Worm (Caenorhabditis elegans) whole organism, late embryonic: ENCODE results near the gene srlf-9.

Source experiments
- C38D4.7 ChIP-seq: fragments of 200-800 bp; sonication (Bioruptor generic); optimal IDR thresholded peaks from 2 replicates; lab custom pipeline; 2018; ENCODE audit warnings: mild to moderate bottlenecking, missing genetic modification characterization, moderate library complexity, missing compliant biosample characterization
- F13H6.1 ChIP-seq: sonication (generic microtip); optimal IDR thresholded peaks from 2 replicates; lab custom pipeline; 2016; ENCODE audit warnings: missing genetic modification characterization, missing compliant biosample characterization
- K02D7.2 ChIP-seq: sonication (generic microtip); optimal IDR thresholded peaks from 2 replicates; lab custom pipeline; 2017; ENCODE audit warnings: mild to moderate bottlenecking, missing genetic modification characterization, missing compliant biosample characterization
- K09A11.1 ChIP-seq: sonication (generic microtip); optimal IDR thresholded peaks from 2 replicates; lab custom pipeline; 2017; ENCODE audit warnings: antibody characterized with exemption, mild to moderate bottlenecking, missing genetic modification characterization, missing compliant biosample characterization; ENCODE audit not compliant: insufficient read depth
- ama-1 ChIP-seq: fragments of 150-350 bp; optimal IDR thresholded peaks from 2 replicates; lab custom pipeline; 2014
- ceh-6 ChIP-seq: fragments of 200-800 bp; sonication (Bioruptor generic); optimal IDR thresholded peaks from 2 replicates; lab custom pipeline; 2018; ENCODE audit warnings: mild to moderate bottlenecking, missing genetic modification characterization, missing compliant biosample characterization
- ceh-9 ChIP-seq: sonication (generic microtip); optimal IDR thresholded peaks from 2 replicates; lab custom pipeline; 2016; ENCODE audit warnings: mild to moderate bottlenecking, missing genetic modification characterization, inconsistent platforms, missing compliant biosample characterization
- dmd-4 ChIP-seq: sonication (generic microtip); optimal IDR thresholded peaks from 2 replicates; lab custom pipeline; 2016; ENCODE audit warnings: borderline replicate concordance, missing genetic modification characterization, missing compliant biosample characterization
- elt-4 ChIP-seq: sonication (generic microtip); optimal IDR thresholded peaks from 2 replicates; lab custom pipeline; 2016; ENCODE audit warnings: missing genetic modification characterization, missing compliant biosample characterization
- fkh-10 ChIP-seq: fragments of 150-350 bp; optimal IDR thresholded peaks from 2 replicates; lab custom pipeline; 2014; ENCODE audit warnings: missing biosample characterization, missing genetic modification reagents, missing genetic modification characterization
- lin-11 ChIP-seq: fragments of 200-800 bp; sonication (Bioruptor generic); optimal IDR thresholded peaks from 2 replicates; lab custom pipeline; 2018; ENCODE audit warnings: mild to moderate bottlenecking, missing genetic modification characterization, missing compliant biosample characterization
- madf-2 ChIP-seq: sonication (generic microtip); optimal IDR thresholded peaks from 2 replicates; lab custom pipeline; 2017; ENCODE audit warnings: missing genetic modification characterization, missing compliant biosample characterization
- rnt-1 ChIP-seq: sonication (generic microtip); optimal IDR thresholded peaks from 2 replicates; lab custom pipeline; 2016; ENCODE audit warnings: missing genetic modification characterization, missing compliant biosample characterization
- ttx-3 ChIP-seq: sonication (generic microtip); optimal IDR thresholded peaks from 2 replicates; lab custom pipeline; 2016; ENCODE audit warnings: missing genetic modification reagents, missing genetic modification characterization, missing compliant biosample characterization

- no peak for TF ChIP-seq ceh-6 (GFP tag; lab: Kevin White, UChicago)
- TF ChIP-seq K09A11.1 (tag; lab: Kevin White, UChicago) = no peak
- no peak for TF ChIP-seq fkh-10 (GFP tag; lab: Kevin White, UChicago)
- no peak for TF ChIP-seq ceh-9
- no peak for TF ChIP-seq madf-2
- TF ChIP-seq C38D4.7 (GFP tag; lab: Kevin White, UChicago) = no peak
- no peak for TF ChIP-seq F13H6.1 (tag; lab: Kevin White, UChicago)
- TF ChIP-seq ttx-3 (tag; lab: Kevin White, UChicago) = no peak
- TF ChIP-seq lin-11 = no peak
- TF ChIP-seq rnt-1 (tag; lab: Kevin White, UChicago) = no peak
- no peak for TF ChIP-seq ama-1 (lab: Kevin White, UChicago)
- TF ChIP-seq dmd-4 (tag; lab: Kevin White, UChicago) = no peak
- TF ChIP-seq K02D7.2 (tag; lab: Kevin White, UChicago) = no peak
- no peak for TF ChIP-seq elt-4 (tag; lab: Kevin White, UChicago)
These were observed 25.2 kb downstream of the srlf-9 start, which contains the start of gene lis-1 for ce11 chrIII:13376304-13376760.
